Worm (Caenorhabditis elegans) whole organism, mixed stage, embryonic: ENCODE results near the gene vit-2.
A peak's percentile ranks its signal among the peaks of the same experiment; 100 is the strongest.

ENCODE experiments used
- ceh-39 ChIP-seq: fragments of 150-350 bp; optimal IDR thresholded peaks from 2 replicates; lab custom pipeline; 2014; ENCODE audit warnings: missing biosample characterization, missing genetic modification characterization
- ces-1 ChIP-seq: fragments of 150-350 bp; optimal IDR thresholded peaks from 2 replicates; lab custom pipeline; 2014; ENCODE audit warnings: missing biosample characterization, missing genetic modification reagents, missing genetic modification characterization
- flh-1 ChIP-seq: fragments of 200-800 bp; sonication (Bioruptor generic); optimal IDR thresholded peaks from 2 replicates; lab custom pipeline; 2018; ENCODE audit warnings: mild to moderate bottlenecking, missing genetic modification characterization, moderate library complexity, missing compliant biosample characterization
- ham-2 ChIP-seq: fragments of 200-800 bp; sonication (Bioruptor generic); optimal IDR thresholded peaks from 2 replicates; lab custom pipeline; 2018; ENCODE audit warnings: mild to moderate bottlenecking, missing genetic modification characterization, missing compliant biosample characterization
- mep-1 ChIP-seq: fragments of 150-350 bp; optimal IDR thresholded peaks from 2 replicates; lab custom pipeline; 2017; ENCODE audit warnings: missing biosample characterization, missing genetic modification reagents, missing genetic modification characterization, inconsistent platforms
- nhr-28 ChIP-seq: fragments of 150-350 bp; optimal IDR thresholded peaks from 2 replicates; lab custom pipeline; 2014; ENCODE audit warnings: missing biosample characterization, missing genetic modification characterization
- nhr-76 ChIP-seq: sonication (generic microtip); optimal IDR thresholded peaks from 2 replicates; lab custom pipeline; 2017; ENCODE audit warnings: missing biosample characterization, missing genetic modification characterization
- snpc-4 ChIP-seq: fragments of 150-350 bp; optimal IDR thresholded peaks from 2 replicates; lab custom pipeline; 2014; ENCODE audit warnings: missing biosample characterization, missing genetic modification characterization
- sptf-1 ChIP-seq: sonication (generic microtip); optimal IDR thresholded peaks from 2 replicates; lab custom pipeline; 2017; ENCODE audit warnings: mild to moderate bottlenecking, missing genetic modification characterization, moderate library complexity, missing compliant biosample characterization
- unc-62 ChIP-seq: fragments of 150-350 bp; optimal IDR thresholded peaks from 2 replicates; lab custom pipeline; 2014; ENCODE audit warnings: missing biosample characterization, missing genetic modification reagents, missing genetic modification characterization

DNA sequence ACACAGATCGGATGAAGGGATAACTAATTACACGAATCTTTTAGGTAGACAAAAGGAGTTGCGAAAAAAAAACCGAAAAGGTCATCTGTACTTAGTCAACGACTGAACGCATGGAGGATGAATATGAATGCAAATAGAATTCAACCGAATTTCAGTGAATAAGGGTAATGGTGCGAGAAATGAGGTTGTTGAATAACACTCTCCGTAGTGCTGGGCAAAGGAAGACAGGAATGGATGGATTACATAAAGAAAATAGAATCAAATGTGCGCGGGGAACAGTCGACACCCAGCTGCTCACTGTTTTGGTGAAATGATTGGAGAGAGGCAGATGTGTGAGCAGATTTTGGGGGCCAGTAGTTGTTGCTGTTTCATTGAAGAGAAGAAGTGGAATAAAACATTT, 23.4 kb downstream of the vit-2 start:
- TF ChIP-seq unc-62 (GFP tag; lab: Kevin White, UChicago) (no peak), snpc-4 (no peak), nhr-76 (tag; lab: Kevin White, UChicago) (no peak), ces-1 (GFP tag; lab: Kevin White, UChicago) (peak; percentile 81), mep-1 (tag; lab: Kevin White, UChicago) (no peak), flh-1 (GFP tag; lab: Kevin White, UChicago) (no peak), ceh-39 (tag; lab: Kevin White, UChicago) (no peak), nhr-28 (tag; lab: Kevin White, UChicago) (no peak), sptf-1 (no peak), ham-2 (no peak)
